Fruit fly (Drosophila melanogaster): Measurements from ENCODE around the gene Cyp4d2.

DNA sequence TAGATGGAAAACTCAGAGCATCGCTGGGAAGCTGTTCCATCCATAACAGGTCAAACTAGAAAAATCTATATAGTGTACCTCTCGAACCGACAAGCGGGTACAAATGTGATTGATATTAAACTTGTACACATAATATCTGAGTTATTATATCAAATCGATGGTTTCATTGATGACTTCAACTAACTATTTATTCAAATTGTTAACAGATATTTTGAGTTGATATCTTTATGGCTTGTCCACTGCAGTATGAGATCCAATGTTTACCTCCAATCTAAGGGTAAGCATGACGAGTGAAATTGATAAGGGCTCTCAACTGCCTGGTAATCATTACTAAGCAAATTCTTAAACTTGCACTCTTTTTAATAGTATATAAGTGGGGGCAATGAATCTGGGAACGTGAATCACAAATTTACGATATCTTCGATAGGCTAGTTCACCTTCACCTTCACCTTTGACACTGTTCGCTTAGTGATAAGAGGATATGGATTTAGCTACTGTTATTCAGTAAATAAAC is at the start of gene Cyp4d2:
- TF ChIP-seq CG33017 (tag; optimal IDR thresholded peaks at IDR 0.05) (no peak), cnc (optimal IDR thresholded peaks at IDR 0.05) (peak; percentile 75 to 93), CG11617 (GFP tag; optimal IDR thresholded peaks at IDR 0.05) (no peak), CG5204 (GFP tag; optimal IDR thresholded peaks at IDR 0.05) (no peak)

All from whole organism, adult.